Worm (Caenorhabditis elegans) whole organism, L1 larva: ENCODE data around the gene lrch-1.

Experiments used
- aly-2 ChIP-seq: fragments of 150-350 bp; optimal IDR thresholded peaks from 2 replicates; lab custom pipeline; 2014; ENCODE audit warnings: missing biosample characterization, missing genetic modification characterization
- fkh-8 ChIP-seq: sonication (generic microtip); optimal IDR thresholded peaks from 2 replicates; lab custom pipeline; 2016; ENCODE audit warnings: mild to moderate bottlenecking, missing genetic modification characterization, missing compliant biosample characterization
- fos-1 ChIP-seq: fragments of 150-350 bp; optimal IDR thresholded peaks from 2 replicates; lab custom pipeline; 2014; ENCODE audit warnings: missing biosample characterization, missing genetic modification characterization
- mef-2 ChIP-seq: fragments of 150-350 bp; optimal IDR thresholded peaks from 2 replicates; lab custom pipeline; 2014; ENCODE audit warnings: missing biosample characterization, missing genetic modification characterization
- unc-62 ChIP-seq: fragments of 150-350 bp; optimal IDR thresholded peaks from 2 replicates; lab custom pipeline; 2014; ENCODE audit warnings: missing biosample characterization, missing genetic modification reagents, missing genetic modification characterization

- TF ChIP-seq unc-62 (GFP tag; lab: Kevin White, UChicago), result no peak
- TF ChIP-seq mef-2, result no peak
- no peak for TF ChIP-seq fos-1 (tag; lab: Kevin White, UChicago)
- TF ChIP-seq aly-2, result no peak
- peak; percentile 31 for TF ChIP-seq fkh-8 (tag; lab: Kevin White, UChicago)
These were observed 46.8 kb upstream of the lrch-1 start, which contains the start of gene W05H9.4 for ce11 chrX:6263194-6263698.
